Fruit fly (Drosophila melanogaster) whole organism, adult: ENCODE results near the gene Top1.

Experiments used
- CG14711 ChIP-seq: fragments of 200-800 bp; sonication (Bioruptor generic); optimal IDR thresholded peaks from 2 replicates; lab custom pipeline; 2018; ENCODE audit warnings: missing biosample characterization, mild to moderate bottlenecking, missing genetic modification characterization, moderate library complexity
- CG33017 ChIP-seq: fragments of 200-800 bp; sonication (Bioruptor generic); optimal IDR thresholded peaks from 2 replicates; lab custom pipeline; 2018; ENCODE audit warnings: missing biosample characterization, mild to moderate bottlenecking, missing genetic modification characterization, moderate library complexity
- CG5204 ChIP-seq: fragments of 200-800 bp; sonication (Bioruptor generic); optimal IDR thresholded peaks from 2 replicates; lab custom pipeline; 2016; ENCODE audit warnings: missing biosample characterization, missing genetic modification characterization
- CG7045 ChIP-seq: fragments of 200-800 bp; sonication (Bioruptor generic); optimal IDR thresholded peaks from 2 replicates; lab custom pipeline; 2017; ENCODE audit warnings: missing biosample characterization, mild to moderate bottlenecking, missing genetic modification characterization
- CG7101 ChIP-seq: fragments of 200-800 bp; sonication (Bioruptor generic); optimal IDR thresholded peaks from 2 replicates; lab custom pipeline; 2018; ENCODE audit warnings: missing biosample characterization, mild to moderate bottlenecking, missing genetic modification characterization, moderate library complexity
- Clk ChIP-seq: fragments of 200-800 bp; sonication (Bioruptor generic); optimal IDR thresholded peaks from 2 replicates; lab custom pipeline; 2017; ENCODE audit warnings: missing biosample characterization, missing genetic modification characterization
- Crg-1 ChIP-seq: fragments of 200-800 bp; sonication (Bioruptor generic); optimal IDR thresholded peaks from 2 replicates; lab custom pipeline; 2016; ENCODE audit warnings: missing biosample characterization, missing genetic modification characterization
- bab1 ChIP-seq: fragments of 200-800 bp; sonication (Bioruptor generic); optimal IDR thresholded peaks from 3 replicates; lab custom pipeline; 2019; ENCODE audit warnings: missing biosample characterization, mild to moderate bottlenecking, missing genetic modification characterization, moderate library complexity
- cic ChIP-seq: fragments of 200-800 bp; sonication (Bioruptor generic); optimal IDR thresholded peaks from 2 replicates; lab custom pipeline; 2017; ENCODE audit warnings: missing biosample characterization, mild to moderate bottlenecking, missing genetic modification characterization, moderate library complexity
- kay ChIP-seq: fragments of 200-800 bp; sonication (Bioruptor generic); peaks from one replicate; lab custom pipeline; 2016; ENCODE audit warnings: missing biosample characterization, missing genetic modification characterization, borderline replicate concordance
- ovo ChIP-seq: fragments of 200-800 bp; sonication (Bioruptor generic); optimal IDR thresholded peaks from 2 replicates; lab custom pipeline; 2016; ENCODE audit warnings: missing biosample characterization, missing genetic modification characterization
- pad ChIP-seq: fragments of 200-800 bp; sonication (Bioruptor generic); optimal IDR thresholded peaks from 3 replicates; lab custom pipeline; 2017; ENCODE audit warnings: missing biosample characterization, missing genetic modification characterization, mild to moderate bottlenecking, moderate library complexity, missing genetic modification reagents
- tj ChIP-seq: fragments of 200-800 bp; sonication (Bioruptor generic); optimal IDR thresholded peaks from 3 replicates; lab custom pipeline; 2017; ENCODE audit warnings: missing biosample characterization, mild to moderate bottlenecking, missing genetic modification characterization, moderate library complexity
- toe ChIP-seq: fragments of 200-800 bp; sonication (Bioruptor generic); optimal IDR thresholded peaks from 2 replicates; lab custom pipeline; 2016; ENCODE audit warnings: missing biosample characterization, missing genetic modification characterization

DNA sequence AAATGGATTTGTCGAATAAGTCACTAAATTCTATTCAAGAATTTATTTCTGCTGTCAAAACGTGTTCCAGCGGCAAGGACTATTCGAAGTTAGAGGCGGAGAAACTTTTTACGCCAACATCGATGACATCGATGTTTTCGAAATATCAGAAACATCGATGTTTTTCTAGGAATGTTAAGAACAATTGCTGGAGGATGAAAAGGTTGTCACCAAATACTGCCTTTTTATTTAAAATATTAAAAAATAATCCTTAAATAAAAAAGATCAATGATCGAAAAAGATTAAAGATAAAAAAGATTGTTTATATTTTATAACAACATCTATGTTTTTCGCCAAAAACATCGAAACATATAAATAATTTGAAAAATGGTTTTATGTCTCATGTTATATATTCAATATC is 22.7 kb downstream of the Top1 start, which contains the start of gene CG9123:
- TF ChIP-seq bab1 (GFP tag; lab: Kevin White, UChicago), result no peak
- no peak for TF ChIP-seq CG14711
- no peak for TF ChIP-seq ovo
- TF ChIP-seq pad (GFP tag; lab: Kevin White, UChicago), result no peak
- no peak for TF ChIP-seq CG5204
- no peak for TF ChIP-seq CG7101 (tag; lab: Kevin White, UChicago)
- no peak for TF ChIP-seq tj (GFP tag; lab: Kevin White, UChicago)
- no peak for TF ChIP-seq Crg-1 (GFP tag; lab: Kevin White, UChicago)
- TF ChIP-seq Clk (GFP tag; lab: Kevin White, UChicago), result no peak
- TF ChIP-seq kay, result no peak
- TF ChIP-seq CG7045 (GFP tag; lab: Kevin White, UChicago), result no peak
- no peak for TF ChIP-seq CG33017 (tag; lab: Kevin White, UChicago)
- no peak for TF ChIP-seq toe (GFP tag; lab: Kevin White, UChicago)
- TF ChIP-seq cic (GFP tag; lab: Kevin White, UChicago), result no peak
